Fruit fly (Drosophila melanogaster): Measurements from ENCODE around the gene Atg4b.

dm6 chr3R:15356645-15357431 lies at the start of gene Atg4b, which contains the start of gene Hibch:
- TF ChIP-seq Dfd (GFP tag; optimal IDR thresholded peaks at IDR 0.05) (no peak), CG1792 (GFP tag; optimal IDR thresholded peaks at IDR 0.05) (no peak), ems (GFP tag; optimal IDR thresholded peaks at IDR 0.05) (peak; percentile 31), sima (GFP tag; optimal IDR thresholded peaks at IDR 0.05) (no peak)
